Worm (Caenorhabditis elegans): Measurements from ENCODE around the gene T07G12.5.

DNA sequence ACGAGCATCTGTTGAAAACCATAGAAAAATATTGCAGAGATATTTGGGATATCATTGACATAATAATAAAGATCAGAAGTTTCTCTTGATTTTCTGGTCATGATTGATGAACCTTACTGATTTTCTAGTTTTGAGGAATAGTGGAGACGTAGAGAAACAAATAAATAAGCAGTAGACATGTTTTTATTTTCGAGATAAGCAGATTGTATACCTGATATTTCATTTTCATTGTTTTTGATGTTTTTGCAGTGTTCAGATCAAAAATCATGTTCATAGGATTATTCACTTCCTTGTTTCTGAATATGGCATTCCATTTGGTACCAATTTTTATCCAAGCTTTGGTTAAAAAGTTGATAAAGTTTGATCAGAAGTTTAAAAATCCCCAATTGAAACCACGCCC lies 6.4 kb downstream of the T07G12.5 start, which contains the start of gene T07G12.4:
- TF ChIP-seq unc-62 (GFP tag; optimal IDR thresholded peaks at IDR 0.05) (no peak), pqm-1 (tag; optimal IDR thresholded peaks at IDR 0.05) (no peak), nhr-12 (tag; optimal IDR thresholded peaks at IDR 0.05) (no peak), dsc-1 (tag; optimal IDR thresholded peaks at IDR 0.05) (no peak), lin-39 (tag; optimal IDR thresholded peaks at IDR 0.05) (no peak), skn-1 (tag; optimal IDR thresholded peaks at IDR 0.05) (no peak), hlh-4 (tag; optimal IDR thresholded peaks at IDR 0.05) (no peak), lin-14 (GFP tag; optimal IDR thresholded peaks at IDR 0.05) (no peak), snpc-4 (tag; optimal IDR thresholded peaks at IDR 0.05) (no peak)
